Fruit fly (Drosophila melanogaster): ENCODE results near the gene tau.

dm6 chr3R:27622993-27623392 is 33.8 kb downstream of the tau start:
- TF ChIP-seq psq (optimal IDR thresholded peaks at IDR 0.05) (no peak), usp (GFP tag; optimal IDR thresholded peaks at IDR 0.05) (no peak), Dll (optimal IDR thresholded peaks at IDR 0.05) (no peak), CG8478 (optimal IDR thresholded peaks at IDR 0.05) (no peak)

Measured in whole organism.